Worm (Caenorhabditis elegans) whole organism, L2 larva: ENCODE data around the gene F33C8.2.

ENCODE experiments used
- ZK546.5 ChIP-seq: sonication (generic microtip); optimal IDR thresholded peaks from 2 replicates; lab custom pipeline; 2017; ENCODE audit warnings: missing biosample characterization, missing genetic modification characterization
- dmd-4 ChIP-seq: sonication (generic microtip); optimal IDR thresholded peaks from 2 replicates; lab custom pipeline; 2017; ENCODE audit warnings: missing biosample characterization, missing genetic modification characterization
- elt-3 ChIP-seq: sonication (generic microtip); optimal IDR thresholded peaks from 2 replicates; lab custom pipeline; 2017; ENCODE audit warnings: missing biosample characterization, missing genetic modification characterization
- lin-13 ChIP-seq: fragments of 150-350 bp; optimal IDR thresholded peaks from 2 replicates; lab custom pipeline; 2014; ENCODE audit warnings: missing biosample characterization, missing genetic modification reagents, missing genetic modification characterization
- nhr-10 ChIP-seq: sonication (generic microtip); optimal IDR thresholded peaks from 2 replicates; lab custom pipeline; 2017; ENCODE audit warnings: missing biosample characterization, missing genetic modification characterization
- nhr-11 ChIP-seq: fragments of 150-350 bp; optimal IDR thresholded peaks from 2 replicates; lab custom pipeline; 2014; ENCODE audit warnings: missing biosample characterization, missing genetic modification characterization
- nhr-237 ChIP-seq: fragments of 150-350 bp; optimal IDR thresholded peaks from 2 replicates; lab custom pipeline; 2014; ENCODE audit warnings: missing biosample characterization, missing genetic modification characterization
- skn-1 ChIP-seq: sonication (generic microtip); optimal IDR thresholded peaks from 2 replicates; lab custom pipeline; 2017; ENCODE audit warnings: missing biosample characterization, missing genetic modification characterization
- sma-9 ChIP-seq, 2 experiments: fragments of 150-350 bp in 1 of 2; sonication (generic microtip) in 1 of 2; optimal IDR thresholded peaks; 2 replicates each; lab custom pipeline; 2014 to 2016; ENCODE audit warnings: missing genetic modification characterization in 2 of 2, mild to moderate bottlenecking in 1 of 2, missing biosample characterization in 1 of 2, missing compliant biosample characterization in 1 of 2, missing genetic modification reagents in 1 of 2, moderate library complexity in 1 of 2
- unc-39 ChIP-seq: fragments of 150-350 bp; optimal IDR thresholded peaks from 2 replicates; lab custom pipeline; 2014; ENCODE audit warnings: missing biosample characterization, missing genetic modification characterization
- ztf-11 ChIP-seq: sonication (generic microtip); optimal IDR thresholded peaks from 2 replicates; lab custom pipeline; 2017; ENCODE audit warnings: missing biosample characterization, missing genetic modification characterization

- TF ChIP-seq ztf-11 (tag; lab: Kevin White, UChicago) (no peak), elt-3 (tag; lab: Kevin White, UChicago) (no peak), nhr-237 (tag; lab: Kevin White, UChicago) (no peak), sma-9 (GFP tag; optimal IDR thresholded peaks at IDR 0.05; lab: Kevin White, UChicago) (no peak), sma-9 (tag; optimal IDR thresholded peaks at IDR 0.05; lab: Kevin White, UChicago) (no peak), nhr-10 (tag; lab: Kevin White, UChicago) (no peak), ZK546.5 (no peak), lin-13 (GFP tag; lab: Kevin White, UChicago) (no peak), nhr-11 (no peak), unc-39 (no peak), dmd-4 (no peak), skn-1 (tag; lab: Kevin White, UChicago) (no peak)
Measured at ce11 chrX:14740019-14740418, 18.8 kb downstream of the F33C8.2 start, which contains the start of gene C05G5.1.
